Worm (Caenorhabditis elegans): ENCODE measurements around the gene unc-27.

DNA sequence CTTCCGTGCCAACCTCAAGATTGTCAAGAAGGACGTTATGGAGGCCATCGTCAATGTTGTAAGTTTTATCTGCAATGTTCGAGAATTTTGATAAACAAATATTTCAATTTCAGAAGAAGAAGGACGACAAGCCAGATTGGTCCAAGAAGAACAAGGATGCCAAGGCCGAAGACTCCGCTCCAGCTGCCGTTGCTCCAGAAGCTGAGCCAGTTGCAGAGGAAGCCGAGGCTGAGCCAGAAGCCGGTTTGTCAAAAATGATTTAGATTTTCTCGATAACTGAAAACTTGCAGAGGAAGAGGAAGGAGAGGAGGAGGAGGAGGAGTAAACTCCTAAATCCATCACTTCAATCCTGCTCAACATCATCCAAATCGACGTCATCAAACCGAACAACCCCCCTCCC, 837 bp downstream of the unc-27 start:
- TF ChIP-seq unc-62 (GFP tag; optimal IDR thresholded peaks at IDR 0.05), result no peak
- TF ChIP-seq tbx-8 (GFP tag; optimal IDR thresholded peaks at IDR 0.05), result no peak
- no peak for TF ChIP-seq lin-13 (tag; optimal IDR thresholded peaks at IDR 0.05)
- TF ChIP-seq blmp-1 (tag; optimal IDR thresholded peaks at IDR 0.05), result no peak
- no peak for TF ChIP-seq nhr-237 (tag; optimal IDR thresholded peaks at IDR 0.05)
- no peak for TF ChIP-seq unc-39 (tag; optimal IDR thresholded peaks at IDR 0.05)
- no peak for TF ChIP-seq ceh-39 (tag; optimal IDR thresholded peaks at IDR 0.05)
- no peak for TF ChIP-seq nhr-76 (tag; optimal IDR thresholded peaks at IDR 0.05)
- no peak for TF ChIP-seq elt-3 (tag; optimal IDR thresholded peaks at IDR 0.05)
- TF ChIP-seq pha-4 (tag; optimal IDR thresholded peaks at IDR 0.05), result no peak
- no peak for TF ChIP-seq nhr-28 (tag; optimal IDR thresholded peaks at IDR 0.05)
- TF ChIP-seq snpc-4 (tag; optimal IDR thresholded peaks at IDR 0.05), result no peak
- no peak for TF ChIP-seq mep-1 (tag; optimal IDR thresholded peaks at IDR 0.05)
- no peak for TF ChIP-seq mab-5 (tag; optimal IDR thresholded peaks at IDR 0.05)
